Worm (Caenorhabditis elegans): ENCODE measurements around the gene col-121.

The col-121 gene

DNA sequence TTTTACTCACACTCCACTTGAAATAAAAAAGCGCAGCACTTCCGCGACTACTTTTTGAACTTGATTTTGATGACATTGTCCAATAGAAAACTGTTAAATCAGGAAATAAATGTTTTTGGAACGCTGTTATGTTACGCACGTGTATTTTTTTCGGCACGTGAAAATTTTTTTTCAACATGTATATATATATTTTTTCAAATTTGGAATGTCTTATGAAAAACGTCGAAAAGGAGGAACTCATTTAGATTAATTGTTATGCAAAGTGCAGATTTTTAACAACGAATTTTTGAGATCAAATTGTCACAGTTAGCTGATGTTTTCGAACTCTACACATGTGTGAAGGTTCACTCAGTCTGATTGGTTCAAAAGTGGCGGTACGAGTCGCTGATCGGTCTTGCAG lies 2.5 kb upstream of the col-121 start, which contains the start of gene F56D5.2:
Gene F56D5.2 (minus strand): TSS at position 101 of the 400 bp plus-strand sequence.
- TF ChIP-seq sdz-12 (GFP tag; optimal IDR thresholded peaks at IDR 0.05) (no peak), aha-1 (tag) (peak; percentile 66), hlh-30 (tag; optimal IDR thresholded peaks at IDR 0.05; ENCODE audit: insufficient read depth) (no peak), nhr-10 (tag; optimal IDR thresholded peaks at IDR 0.05) (no peak), ztf-7 (tag; optimal IDR thresholded peaks at IDR 0.05) (no peak), nhr-102 (tag; optimal IDR thresholded peaks at IDR 0.05) (no peak)

DNA sequence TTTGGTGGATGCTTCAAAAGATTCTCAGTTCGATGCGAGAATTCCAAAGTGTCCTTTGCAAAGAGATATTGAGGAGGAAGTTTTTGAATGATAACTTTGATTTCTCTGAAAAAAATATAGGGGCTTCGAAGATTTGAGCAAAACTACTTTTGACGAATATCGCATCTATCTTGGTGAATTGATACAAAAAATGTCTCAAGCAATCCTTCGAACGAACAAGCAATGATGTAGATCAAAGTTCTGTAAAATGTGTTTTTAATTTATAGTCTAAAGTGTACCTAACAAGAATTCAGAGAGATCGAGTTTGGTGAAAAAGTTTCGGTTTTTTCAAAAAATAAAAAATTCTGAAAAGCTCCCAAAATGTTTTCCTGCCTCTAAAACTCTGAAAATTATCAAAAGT lies 1.3 kb upstream of the col-121 start, which contains the start of gene F56D5.3:
Gene F56D5.3 (plus strand): TSS at position 301 of the 400 bp plus-strand sequence.
- TF ChIP-seq mep-1 (tag; optimal IDR thresholded peaks at IDR 0.05) (no peak), ama-1 (optimal IDR thresholded peaks at IDR 0.05) (no peak), attf-4 (tag; optimal IDR thresholded peaks at IDR 0.05) (no peak), dmd-8 (GFP tag; IDR thresholded peaks at IDR 0.05) (no peak), lin-29 (GFP tag; IDR thresholded peaks at IDR 0.05) (no peak), madf-5 (GFP tag; IDR thresholded peaks at IDR 0.05) (no peak), jun-1 (tag; optimal IDR thresholded peaks at IDR 0.05) (no peak), F49E8.2 (tag; optimal IDR thresholded peaks at IDR 0.05; ENCODE audit: borderline replicate concordance) (no peak), lin-39 (tag; optimal IDR thresholded peaks at IDR 0.05) (no peak), lin-1 (GFP tag; IDR thresholded peaks at IDR 0.05) (no peak), R02D3.7 (tag; optimal IDR thresholded peaks at IDR 0.05) (no peak)

DNA sequence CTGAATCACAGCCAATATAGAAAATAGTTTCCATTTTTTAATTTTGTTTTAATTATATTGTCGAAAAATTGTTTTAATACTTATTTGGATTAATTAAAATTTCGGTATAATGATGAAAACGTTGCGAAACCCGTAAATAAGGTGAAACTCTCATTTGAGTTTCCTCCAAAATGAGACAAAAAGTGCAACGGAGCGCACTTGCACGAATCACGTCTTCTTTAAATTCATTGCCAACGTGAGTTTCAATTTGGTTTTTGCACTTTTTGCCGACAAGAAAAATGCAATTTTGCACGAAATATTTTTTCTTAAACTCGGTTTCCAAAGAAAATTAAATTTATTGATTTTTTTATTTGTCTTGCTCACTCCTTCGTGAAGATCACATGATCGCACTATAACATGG lies 10.0 kb downstream of the col-121 start, which contains the start of gene daf-15:
Gene daf-15 (plus strand): TSS at position 171 of the 400 bp plus-strand sequence.
- TF ChIP-seq mdl-1 (tag; optimal IDR thresholded peaks at IDR 0.05) (peak in 1 of 2 experiments; percentile 27), tra-1 (GFP tag; IDR thresholded peaks at IDR 0.05) (no peak), nhr-11 (tag; optimal IDR thresholded peaks at IDR 0.05) (no peak), lin-38 (GFP tag; IDR thresholded peaks at IDR 0.05) (peak; percentile 94), hlh-30 (tag; optimal IDR thresholded peaks at IDR 0.05; ENCODE audit: insufficient read depth) (peak; percentile 90), nhr-6 (tag; optimal IDR thresholded peaks at IDR 0.05) (peak; percentile 46), nhr-10 (tag; optimal IDR thresholded peaks at IDR 0.05) (no peak), aha-1 (tag) (peak; percentile 93), rbr-2 (tag; optimal IDR thresholded peaks at IDR 0.05) (peak; percentile 26), spr-1 (tag; optimal IDR thresholded peaks at IDR 0.05) (no peak), lsy-2 (tag; optimal IDR thresholded peaks at IDR 0.05) (peak in 1 of 2 experiments; percentile 67), dve-1 (tag; optimal IDR thresholded peaks at IDR 0.05; ENCODE audit: insufficient read depth) (peak; percentile 28), dpl-1 (GFP tag; optimal IDR thresholded peaks at IDR 0.05) (peak; percentile 93), mxl-2 (GFP tag; conservative IDR thresholded peaks at IDR 0.05) (no peak), unc-62 (GFP tag; optimal IDR thresholded peaks at IDR 0.05 in 1 of 2) (peak in 1 of 2 experiments; percentile 69), unc-62 (tag; optimal IDR thresholded peaks at IDR 0.05) (no peak), nhr-28 (tag; optimal IDR thresholded peaks at IDR 0.05) (peak; percentile 32), mep-1 (tag; optimal IDR thresholded peaks at IDR 0.05) (peak; percentile 45)

DNA sequence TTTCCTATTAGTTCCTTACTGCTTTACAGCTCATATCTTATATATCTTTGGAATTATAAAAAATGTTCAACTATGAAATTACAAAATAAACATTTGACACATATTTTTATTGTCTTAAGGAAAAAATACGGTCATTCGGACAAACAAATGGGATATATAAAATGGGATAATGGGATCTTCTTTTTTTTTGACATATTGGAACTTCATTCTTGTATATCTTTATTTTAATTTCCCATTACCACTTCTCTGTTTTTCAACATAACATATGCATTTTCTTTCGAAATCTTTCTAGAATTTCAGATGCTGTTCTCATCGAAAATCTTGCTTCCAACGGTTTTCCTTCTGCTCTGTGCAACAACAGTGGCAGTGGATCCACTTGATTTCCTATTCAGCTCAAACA lies 11.2 kb downstream of the col-121 start, which contains the start of gene C10C5.7:
Gene C10C5.7 (plus strand): TSS at position 301 of the 400 bp plus-strand sequence.
- TF ChIP-seq unc-62 (GFP tag; optimal IDR thresholded peaks at IDR 0.05 in 1 of 2) (peak in 1 of 2 experiments; percentile 1), unc-62 (tag; optimal IDR thresholded peaks at IDR 0.05) (no peak), aha-1 (tag) (no peak), pha-4 (GFP tag; IDR thresholded peaks at IDR 0.05) (no peak), pha-4 (tag; optimal IDR thresholded peaks at IDR 0.05) (no peak), dmd-8 (GFP tag; IDR thresholded peaks at IDR 0.05) (no peak), zip-11 (GFP tag; IDR thresholded peaks at IDR 0.05) (no peak), ama-1 (optimal IDR thresholded peaks at IDR 0.05) (no peak), T26A8.4 (GFP tag; IDR thresholded peaks at IDR 0.05) (no peak)

DNA sequence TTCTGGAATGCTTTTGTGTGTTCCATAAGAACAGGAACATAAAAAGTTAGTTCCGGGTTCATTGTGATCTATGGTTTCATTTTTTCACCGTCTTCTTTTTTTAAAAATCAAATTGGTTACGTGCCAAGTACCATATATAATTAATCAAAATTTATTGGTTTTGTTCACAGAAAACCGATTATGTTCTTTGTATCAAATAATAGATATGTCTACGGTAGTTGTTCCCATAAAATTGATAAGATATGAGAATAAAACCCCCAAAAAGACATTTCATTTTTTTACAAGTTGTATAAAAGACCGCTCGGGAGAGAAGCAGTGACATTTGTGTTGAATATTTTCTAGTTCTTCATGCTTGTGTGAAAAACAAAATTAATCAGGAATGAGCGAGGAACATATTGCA lies 14.9 kb downstream of the col-121 start, which contains the start of gene C10C5.5:
Gene C10C5.5 (plus strand): TSS at position 301 of the 400 bp plus-strand sequence.
- TF ChIP-seq gei-8 (GFP tag; optimal IDR thresholded peaks at IDR 0.05) (no peak), aha-1 (tag) (peak; percentile 17)
